Fruit fly (Drosophila melanogaster) whole organism, prepupa: Measurements from ENCODE around the gene Nelf-A.

ENCODE experiments used
- CG11294 ChIP-seq: fragments of 200-800 bp; sonication (Bioruptor generic); IDR thresholded peaks from 2 replicates; pipeline ENCODE4 v1.3.6; 2022; ENCODE audit warnings: missing biosample characterization, missing genetic modification characterization
- CG15336 ChIP-seq: fragments of 200-800 bp; sonication (Bioruptor generic); IDR thresholded peaks from 2 replicates; pipeline ENCODE4 v1.3.6; 2022; ENCODE audit warnings: missing biosample characterization, missing genetic modification characterization
- CG16779 ChIP-seq: fragments of 200-800 bp; sonication (Bioruptor generic); optimal IDR thresholded peaks from 3 replicates; lab custom pipeline; 2017; ENCODE audit warnings: missing biosample characterization, mild to moderate bottlenecking, missing genetic modification characterization
- CG32006 ChIP-seq: fragments of 200-800 bp; sonication (Bioruptor generic); optimal IDR thresholded peaks from 3 replicates; lab custom pipeline; 2017; ENCODE audit warnings: missing biosample characterization, mild to moderate bottlenecking, missing genetic modification characterization
- OdsH ChIP-seq: fragments of 200-800 bp; sonication (Bioruptor generic); optimal IDR thresholded peaks from 3 replicates; lab custom pipeline; 2016; ENCODE audit warnings: missing biosample characterization, missing genetic modification characterization
- Sox102F ChIP-seq: fragments of 200-800 bp; sonication (Bioruptor generic); optimal IDR thresholded peaks from 2 replicates; lab custom pipeline; 2016; ENCODE audit warnings: missing biosample characterization, mild to moderate bottlenecking, missing genetic modification characterization
- Sox14 ChIP-seq: fragments of 200-800 bp; sonication (Bioruptor generic); optimal IDR thresholded peaks from 3 replicates; lab custom pipeline; 2016; ENCODE audit warnings: missing biosample characterization, missing genetic modification characterization
- acj6 ChIP-seq: fragments of 200-800 bp; sonication (Bioruptor generic); optimal IDR thresholded peaks from 3 replicates; lab custom pipeline; 2016; ENCODE audit warnings: missing biosample characterization, missing genetic modification characterization
- fd85E ChIP-seq: fragments of 200-800 bp; sonication (Bioruptor generic); optimal IDR thresholded peaks from 3 replicates; lab custom pipeline; 2016; ENCODE audit warnings: missing biosample characterization, missing genetic modification characterization
- fkh ChIP-seq: fragments of 200-800 bp; sonication (Bioruptor generic); optimal IDR thresholded peaks from 3 replicates; lab custom pipeline; 2017; ENCODE audit warnings: missing biosample characterization, mild to moderate bottlenecking, missing genetic modification characterization, moderate library complexity

DNA sequence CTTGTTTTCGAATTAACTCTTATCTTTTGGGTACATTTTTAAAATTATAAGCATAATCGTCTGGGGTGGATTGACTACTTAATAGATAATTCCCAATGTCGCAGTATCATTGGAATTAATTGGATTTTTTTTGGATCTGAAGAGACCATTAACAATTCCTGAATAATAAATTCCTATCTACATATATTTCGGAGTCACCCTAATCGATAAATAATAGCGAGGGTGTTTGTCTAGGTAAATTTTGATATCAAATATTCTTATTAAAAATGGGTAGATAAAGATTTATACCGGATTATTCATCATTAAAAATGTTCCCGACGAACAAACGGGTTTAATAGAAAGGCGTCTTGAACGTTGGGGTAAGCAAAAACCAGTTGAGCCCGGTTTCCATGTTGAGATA, 51.4 kb downstream of the Nelf-A start:
- TF ChIP-seq acj6 (GFP tag; lab: Kevin White, UChicago), result no peak
- TF ChIP-seq fd85E (GFP tag; lab: Kevin White, UChicago), result no peak
- no peak for TF ChIP-seq OdsH
- no peak for TF ChIP-seq fkh (GFP tag; lab: Kevin White, UChicago)
- no peak for TF ChIP-seq CG16779 (tag; lab: Kevin White, UChicago)
- no peak for TF ChIP-seq CG11294 (GFP tag; lab: Robert Waterston, UW)
- no peak for TF ChIP-seq CG15336 (GFP tag; lab: Robert Waterston, UW)
- no peak for TF ChIP-seq Sox102F (GFP tag; lab: Kevin White, UChicago)
- TF ChIP-seq Sox14, result no peak
- no peak for TF ChIP-seq CG32006 (GFP tag; lab: Kevin White, UChicago)
